Worm (Caenorhabditis elegans): ENCODE measurements around the gene srj-5.

DNA sequence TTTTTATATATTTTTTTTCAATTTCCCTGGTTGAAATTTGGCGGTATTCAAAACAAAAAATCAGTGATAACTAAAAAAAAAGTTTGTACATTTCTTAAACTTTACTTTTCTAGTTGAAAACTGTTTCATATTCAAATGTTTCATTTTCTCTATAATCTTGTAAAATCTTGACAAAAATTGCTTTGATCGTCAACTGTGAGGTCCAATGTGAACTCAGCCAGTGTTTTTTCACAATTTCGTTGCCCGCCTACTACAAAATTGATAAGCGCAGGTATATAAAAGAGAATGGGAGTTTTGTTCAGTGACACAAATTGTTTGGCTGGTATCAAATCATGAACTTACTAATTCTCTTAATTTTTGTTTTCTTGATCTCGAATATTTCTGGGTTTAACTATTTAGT is 6.0 kb downstream of the srj-5 start, which contains the start of gene ugt-42:
- TF ChIP-seq dao-5 (tag; optimal IDR thresholded peaks at IDR 0.05) (no peak), him-1 (tag; optimal IDR thresholded peaks at IDR 0.05) (no peak), W03F9.2 (tag; optimal IDR thresholded peaks at IDR 0.05) (no peak)
